Worm (Caenorhabditis elegans) whole organism, L2 larva: ENCODE data around the gene zig-12.

Source experiments
- C34F6.9 ChIP-seq: fragments of 150-350 bp; optimal IDR thresholded peaks from 2 replicates; lab custom pipeline; 2014; ENCODE audit warnings: missing biosample characterization, missing genetic modification characterization
- F13H6.1 ChIP-seq: sonication (generic microtip); optimal IDR thresholded peaks from 2 replicates; lab custom pipeline; 2016; ENCODE audit warnings: missing genetic modification characterization, missing compliant biosample characterization
- ZK546.5 ChIP-seq: sonication (generic microtip); optimal IDR thresholded peaks from 2 replicates; lab custom pipeline; 2017; ENCODE audit warnings: missing biosample characterization, missing genetic modification characterization
- ama-1 ChIP-seq: fragments of 150-350 bp; optimal IDR thresholded peaks from 2 replicates; lab custom pipeline; 2018; ENCODE audit warnings: inconsistent platforms
- blmp-1 ChIP-seq: sonication (generic microtip); optimal IDR thresholded peaks from 2 replicates; lab custom pipeline; 2017; ENCODE audit warnings: missing genetic modification characterization, mild to moderate bottlenecking, missing compliant biosample characterization, antibody characterized with exemption, moderate library complexity; ENCODE audit not compliant: insufficient read depth
- ceh-16 ChIP-seq: fragments of 150-350 bp; optimal IDR thresholded peaks from 2 replicates; lab custom pipeline; 2014; ENCODE audit warnings: missing biosample characterization, missing genetic modification characterization
- crh-2 ChIP-seq: sonication (generic microtip); optimal IDR thresholded peaks from 2 replicates; lab custom pipeline; 2017; ENCODE audit warnings: missing biosample characterization, missing genetic modification characterization
- dmd-4 ChIP-seq: sonication (generic microtip); optimal IDR thresholded peaks from 2 replicates; lab custom pipeline; 2017; ENCODE audit warnings: missing biosample characterization, missing genetic modification characterization
- egl-27 ChIP-seq: sonication (generic microtip); optimal IDR thresholded peaks from 3 replicates; lab custom pipeline; 2017; ENCODE audit warnings: missing biosample characterization, missing genetic modification reagents, missing genetic modification characterization
- elt-3 ChIP-seq: sonication (generic microtip); optimal IDR thresholded peaks from 2 replicates; lab custom pipeline; 2017; ENCODE audit warnings: missing biosample characterization, missing genetic modification characterization
- fos-1 ChIP-seq: fragments of 150-350 bp; optimal IDR thresholded peaks from 2 replicates; lab custom pipeline; 2014; ENCODE audit warnings: missing biosample characterization, missing genetic modification characterization
- lin-11 ChIP-seq: fragments of 150-350 bp; sonication (generic microtip); optimal IDR thresholded peaks from 2 replicates; lab custom pipeline; 2014; ENCODE audit warnings: missing biosample characterization, missing genetic modification characterization, inconsistent platforms, mixed read lengths
- lin-13 ChIP-seq: fragments of 150-350 bp; optimal IDR thresholded peaks from 2 replicates; lab custom pipeline; 2014; ENCODE audit warnings: missing biosample characterization, missing genetic modification reagents, missing genetic modification characterization
- lsy-2 ChIP-seq, 2 experiments: fragments of 150-350 bp in 1 of 2; sonication (generic microtip) in 1 of 2; optimal IDR thresholded peaks; 2 replicates each; lab custom pipeline; 2014 to 2017; ENCODE audit warnings: missing biosample characterization in 2 of 2, missing genetic modification characterization in 2 of 2
- mab-5 ChIP-seq: fragments of 150-350 bp; optimal IDR thresholded peaks from 2 replicates; lab custom pipeline; 2014; ENCODE audit warnings: missing biosample characterization, missing genetic modification characterization
- mdl-1 ChIP-seq, 2 experiments: fragments of 150-350 bp in 1 of 2; sonication (generic microtip) in 1 of 2; optimal IDR thresholded peaks; 2 replicates each; lab custom pipeline; 2017; ENCODE audit warnings: missing biosample characterization in 2 of 2, missing genetic modification characterization in 2 of 2
- nhr-10 ChIP-seq: sonication (generic microtip); optimal IDR thresholded peaks from 2 replicates; lab custom pipeline; 2017; ENCODE audit warnings: missing biosample characterization, missing genetic modification characterization
- nhr-11 ChIP-seq: fragments of 150-350 bp; optimal IDR thresholded peaks from 2 replicates; lab custom pipeline; 2014; ENCODE audit warnings: missing biosample characterization, missing genetic modification characterization
- nhr-12 ChIP-seq: fragments of 150-350 bp; optimal IDR thresholded peaks from 2 replicates; lab custom pipeline; 2014; ENCODE audit warnings: missing biosample characterization, missing genetic modification characterization
- nhr-129 ChIP-seq: fragments of 150-350 bp; optimal IDR thresholded peaks from 2 replicates; lab custom pipeline; 2014; ENCODE audit warnings: missing biosample characterization, missing genetic modification characterization
- nhr-23 ChIP-seq: fragments of 150-350 bp; optimal IDR thresholded peaks from 2 replicates; lab custom pipeline; 2014; ENCODE audit warnings: missing biosample characterization, missing genetic modification reagents, missing genetic modification characterization
- nhr-237 ChIP-seq: fragments of 150-350 bp; optimal IDR thresholded peaks from 2 replicates; lab custom pipeline; 2014; ENCODE audit warnings: missing biosample characterization, missing genetic modification characterization
- nhr-6 ChIP-seq: fragments of 150-350 bp; optimal IDR thresholded peaks from 2 replicates; lab custom pipeline; 2014; ENCODE audit warnings: missing biosample characterization, missing genetic modification characterization
- nhr-77 ChIP-seq: fragments of 150-350 bp; optimal IDR thresholded peaks from 2 replicates; lab custom pipeline; 2014; ENCODE audit warnings: missing biosample characterization, missing genetic modification characterization
- peb-1 ChIP-seq: fragments of 150-350 bp; optimal IDR thresholded peaks from 2 replicates; lab custom pipeline; 2014; ENCODE audit warnings: missing biosample characterization, missing genetic modification characterization
- sem-4 ChIP-seq: fragments of 150-350 bp; optimal IDR thresholded peaks from 2 replicates; lab custom pipeline; 2014; ENCODE audit warnings: missing biosample characterization, missing genetic modification reagents, missing genetic modification characterization
- skn-1 ChIP-seq: sonication (generic microtip); optimal IDR thresholded peaks from 2 replicates; lab custom pipeline; 2017; ENCODE audit warnings: missing biosample characterization, missing genetic modification characterization
- sma-3 ChIP-seq: sonication (generic microtip); optimal IDR thresholded peaks from 2 replicates; lab custom pipeline; 2016; ENCODE audit warnings: missing genetic modification reagents, missing genetic modification characterization, missing compliant biosample characterization
- sma-9 ChIP-seq, 2 experiments: fragments of 150-350 bp in 1 of 2; sonication (generic microtip) in 1 of 2; optimal IDR thresholded peaks; 2 replicates each; lab custom pipeline; 2014 to 2016; ENCODE audit warnings: missing genetic modification characterization in 2 of 2, mild to moderate bottlenecking in 1 of 2, missing biosample characterization in 1 of 2, missing compliant biosample characterization in 1 of 2, missing genetic modification reagents in 1 of 2, moderate library complexity in 1 of 2
- snpc-4 ChIP-seq: fragments of 150-350 bp; optimal IDR thresholded peaks from 2 replicates; lab custom pipeline; 2014; ENCODE audit warnings: missing biosample characterization, missing genetic modification characterization
- unc-39 ChIP-seq: fragments of 150-350 bp; optimal IDR thresholded peaks from 2 replicates; lab custom pipeline; 2014; ENCODE audit warnings: missing biosample characterization, missing genetic modification characterization
- unc-62 ChIP-seq: fragments of 150-350 bp; optimal IDR thresholded peaks from 2 replicates; lab custom pipeline; 2014; ENCODE audit warnings: missing biosample characterization, missing genetic modification reagents, missing genetic modification characterization
- zag-1 ChIP-seq: fragments of 150-350 bp; optimal IDR thresholded peaks from 2 replicates; lab custom pipeline; 2014; ENCODE audit warnings: missing biosample characterization, missing genetic modification characterization

Gene zig-12

DNA sequence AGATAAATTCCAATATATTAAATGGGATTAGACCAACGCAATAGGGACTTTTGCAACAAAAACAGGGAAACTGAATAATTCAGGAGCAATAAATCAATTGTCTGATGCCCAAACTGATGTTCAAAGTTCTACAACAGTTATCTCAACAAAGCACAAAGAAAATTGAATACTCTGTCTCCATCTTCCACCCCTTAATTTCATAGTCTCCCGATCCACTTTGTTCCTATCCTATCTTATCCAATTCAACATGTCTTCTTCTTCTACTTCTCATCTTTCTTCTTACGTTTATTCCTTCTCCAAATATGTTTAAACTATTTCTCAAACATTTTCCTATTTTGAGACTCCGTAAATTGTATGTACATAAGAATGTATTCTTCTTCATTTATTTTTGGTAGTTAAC is 6.6 kb downstream of the zig-12 start:
- TF ChIP-seq nhr-12 (tag; lab: Kevin White, UChicago), result no peak
- TF ChIP-seq skn-1, result no peak
- no peak for TF ChIP-seq egl-27 (tag; lab: Kevin White, UChicago)
- TF ChIP-seq elt-3, result no peak
- TF ChIP-seq lin-13 (GFP tag; lab: Kevin White, UChicago), result no peak
- no peak for TF ChIP-seq nhr-237 (tag; lab: Kevin White, UChicago)
- no peak for TF ChIP-seq nhr-10 (tag; lab: Kevin White, UChicago)
- no peak for TF ChIP-seq C34F6.9 (tag; lab: Kevin White, UChicago)
- TF ChIP-seq sma-9 (GFP tag; optimal IDR thresholded peaks at IDR 0.05; lab: Kevin White, UChicago), result no peak
- no peak for TF ChIP-seq sma-9 (tag; optimal IDR thresholded peaks at IDR 0.05; lab: Kevin White, UChicago)
- TF ChIP-seq unc-39 (tag; lab: Kevin White, UChicago), result no peak
- TF ChIP-seq zag-1 (tag; lab: Kevin White, UChicago), result no peak
- no peak for TF ChIP-seq nhr-77 (tag; lab: Kevin White, UChicago)
- TF ChIP-seq nhr-23 (tag; lab: Kevin White, UChicago), result no peak
- no peak for TF ChIP-seq nhr-11 (tag; lab: Kevin White, UChicago)
- TF ChIP-seq blmp-1 (tag; lab: Kevin White, UChicago), result no peak
- no peak for TF ChIP-seq crh-2
- TF ChIP-seq snpc-4 (tag; lab: Kevin White, UChicago), result no peak
- TF ChIP-seq unc-62 (GFP tag; lab: Kevin White, UChicago), result no peak
- no peak for TF ChIP-seq ama-1 (lab: Kevin White, UChicago)
- TF ChIP-seq lin-11, result no peak

DNA sequence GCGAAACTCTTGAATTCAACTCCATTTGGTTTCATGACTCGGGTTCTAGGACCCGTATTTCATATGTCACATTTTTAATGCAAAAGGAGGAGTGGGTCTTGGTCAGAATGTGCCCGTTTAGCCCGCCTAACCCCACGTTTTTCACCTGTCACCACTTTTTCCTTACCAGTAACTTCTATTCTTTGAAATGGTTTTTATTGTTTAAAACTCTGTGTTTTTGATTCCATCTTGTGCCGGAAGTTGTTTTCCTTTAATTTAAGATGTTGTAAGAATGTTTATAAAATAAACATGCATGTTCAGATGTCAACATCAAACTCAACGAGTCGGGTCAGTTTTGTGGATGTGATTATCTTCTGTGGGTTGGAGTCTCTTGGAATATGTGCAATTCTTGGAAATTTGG is 14.9 kb downstream of the zig-12 start, which contains the start of gene ZK721.4:
Gene ZK721.4 (plus strand): TSS at position 301 of the 400 bp plus-strand sequence.
- no peak for TF ChIP-seq ZK546.5 (tag; lab: Kevin White, UChicago)
- TF ChIP-seq crh-2, result no peak
- TF ChIP-seq mdl-1 (tag; optimal IDR thresholded peaks at IDR 0.05; lab: Kevin White, UChicago), result no peak
- TF ChIP-seq unc-39 (tag; lab: Kevin White, UChicago), result no peak
- TF ChIP-seq dmd-4 (tag; lab: Kevin White, UChicago), result no peak
- TF ChIP-seq fos-1 (tag; lab: Kevin White, UChicago), result no peak
- TF ChIP-seq ama-1 (lab: Kevin White, UChicago), result no peak
- TF ChIP-seq lsy-2 (tag; optimal IDR thresholded peaks at IDR 0.05; lab: Kevin White, UChicago), result no peak
- TF ChIP-seq ceh-16, result no peak
- no peak for TF ChIP-seq sem-4 (tag; lab: Kevin White, UChicago)
- no peak for TF ChIP-seq unc-62 (GFP tag; lab: Kevin White, UChicago)

DNA sequence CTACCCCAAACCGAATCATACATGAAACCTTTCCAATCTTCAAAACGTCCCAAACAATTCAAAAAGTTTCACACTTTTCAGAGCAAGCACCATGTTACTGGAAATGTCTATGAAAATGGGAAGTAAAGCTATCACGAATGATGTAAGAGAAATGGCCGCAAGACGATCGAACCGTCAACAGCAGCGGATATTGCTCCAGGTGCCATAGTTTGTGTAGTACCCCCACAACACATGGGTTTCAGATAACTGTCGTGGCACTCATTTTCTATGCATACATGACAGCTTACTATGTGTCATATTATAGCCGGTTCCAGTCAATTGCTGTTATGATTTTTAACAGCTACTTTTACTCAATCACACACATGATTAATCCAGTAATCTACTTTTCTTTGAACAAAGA is 20.5 kb downstream of the zig-12 start, which contains the start of gene ZK721.3:
Gene ZK721.3 (plus strand): TSS at position 301 of the 400 bp plus-strand sequence.
- TF ChIP-seq nhr-10 (tag; lab: Kevin White, UChicago) (no peak), fos-1 (tag; lab: Kevin White, UChicago) (no peak), nhr-23 (tag; lab: Kevin White, UChicago) (no peak), peb-1 (tag; lab: Kevin White, UChicago) (no peak), sma-3 (GFP tag; lab: Kevin White, UChicago) (no peak), unc-62 (GFP tag; lab: Kevin White, UChicago) (no peak), crh-2 (no peak), nhr-77 (tag; lab: Kevin White, UChicago) (no peak), lsy-2 (tag; optimal IDR thresholded peaks at IDR 0.05; lab: Kevin White, UChicago) (no peak), lin-11 (no peak), mab-5 (tag; lab: Kevin White, UChicago) (no peak), nhr-6 (tag; lab: Kevin White, UChicago) (no peak)

DNA sequence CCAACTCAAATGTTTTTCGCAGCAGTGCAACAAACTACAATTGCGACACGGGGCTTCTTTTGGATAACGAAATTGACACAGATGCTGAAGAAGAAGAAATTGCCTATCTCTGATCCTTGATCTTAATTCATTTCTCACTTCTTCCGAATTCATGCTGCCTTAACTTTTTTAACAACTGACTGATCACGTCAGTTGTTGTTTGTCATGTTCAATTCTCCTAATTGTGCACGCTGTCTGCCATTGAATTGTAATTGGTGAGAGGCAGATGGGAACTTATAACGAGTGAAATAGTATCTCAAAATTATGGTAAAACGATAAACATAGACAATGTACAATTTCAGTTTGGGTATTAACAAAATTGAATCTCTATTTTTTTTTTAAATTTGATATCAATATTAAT is 23.0 kb downstream of the zig-12 start:
- TF ChIP-seq F13H6.1 (tag; lab: Kevin White, UChicago) (peak; percentile 37), nhr-129 (tag; lab: Kevin White, UChicago) (peak; percentile 50), nhr-12 (tag; lab: Kevin White, UChicago) (no peak), lsy-2 (tag; optimal IDR thresholded peaks at IDR 0.05; lab: Kevin White, UChicago) (peak in 1 of 2 experiments; percentile 19), sma-9 (GFP tag; optimal IDR thresholded peaks at IDR 0.05; lab: Kevin White, UChicago) (peak; percentile 57), sma-9 (tag; optimal IDR thresholded peaks at IDR 0.05; lab: Kevin White, UChicago) (no peak)
